Fruit fly (Drosophila melanogaster): Measurements from ENCODE around the gene CG7720.
A peak's percentile ranks its signal among the peaks of the same experiment; 100 is the strongest.

DNA sequence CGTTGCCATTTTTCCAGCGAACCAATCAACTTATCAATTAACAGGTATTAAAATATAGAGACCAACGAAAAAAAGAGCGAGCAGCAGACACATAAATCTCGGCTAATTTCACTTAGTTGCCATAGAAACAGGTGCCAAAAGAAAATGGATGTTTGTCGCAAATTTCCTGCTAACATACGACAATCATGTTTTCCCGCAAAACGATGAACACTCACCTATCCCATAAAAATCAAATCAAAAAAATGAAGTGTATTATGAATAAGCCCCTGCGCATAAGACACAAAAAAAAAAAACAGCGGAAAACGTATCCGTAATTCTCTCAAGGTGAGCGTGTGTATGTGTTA, 53.2 kb downstream of the CG7720 start:
- TF ChIP-seq CG8478 (optimal IDR thresholded peaks at IDR 0.05), result no peak
- TF ChIP-seq Dll (optimal IDR thresholded peaks at IDR 0.05), result no peak
- TF ChIP-seq pan (optimal IDR thresholded peaks at IDR 0.05), result peak; percentile 92
- no peak for TF ChIP-seq usp (GFP tag; optimal IDR thresholded peaks at IDR 0.05)
- TF ChIP-seq psq (optimal IDR thresholded peaks at IDR 0.05), result no peak
